Worm (Caenorhabditis elegans) whole organism, L4/young adult: ENCODE data around the gene nhr-162.

Source experiments
- dao-5 ChIP-seq: sonication (generic microtip); optimal IDR thresholded peaks from 2 replicates; lab custom pipeline; 2016; ENCODE audit warnings: missing genotype, missing genetic modification characterization, moderate library complexity, missing compliant biosample characterization
- him-1 ChIP-seq: sonication (generic microtip); optimal IDR thresholded peaks from 2 replicates; lab custom pipeline; 2016; ENCODE audit warnings: missing genotype, missing genetic modification reagents, missing genetic modification characterization, missing compliant biosample characterization

DNA sequence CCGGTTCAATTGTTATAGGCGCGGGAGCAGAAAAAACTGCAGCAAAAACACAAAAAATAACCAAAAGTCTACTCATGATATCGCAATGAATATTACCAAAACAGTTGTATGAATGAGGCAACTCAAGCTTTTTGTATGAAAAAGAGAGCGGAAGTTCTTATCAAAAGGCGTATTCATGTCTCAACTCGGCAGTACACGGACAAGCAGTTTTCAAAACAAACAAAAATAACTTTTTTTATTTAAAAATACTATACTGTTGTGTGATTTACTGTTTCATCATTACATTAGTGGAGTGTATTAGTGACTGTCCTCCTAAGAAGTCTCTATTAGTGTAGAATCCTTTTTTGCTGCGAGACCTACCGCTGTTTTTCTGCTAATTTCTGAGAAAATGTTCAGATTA lies 44.2 kb downstream of the nhr-162 start, which contains the start of gene Y57E12B.4:
- TF ChIP-seq him-1 (tag; lab: Kevin White, UChicago) (no peak), dao-5 (tag; lab: Kevin White, UChicago) (no peak)
